Fruit fly (Drosophila melanogaster): ENCODE data around the gene CG7715.

Gene CG7715

DNA sequence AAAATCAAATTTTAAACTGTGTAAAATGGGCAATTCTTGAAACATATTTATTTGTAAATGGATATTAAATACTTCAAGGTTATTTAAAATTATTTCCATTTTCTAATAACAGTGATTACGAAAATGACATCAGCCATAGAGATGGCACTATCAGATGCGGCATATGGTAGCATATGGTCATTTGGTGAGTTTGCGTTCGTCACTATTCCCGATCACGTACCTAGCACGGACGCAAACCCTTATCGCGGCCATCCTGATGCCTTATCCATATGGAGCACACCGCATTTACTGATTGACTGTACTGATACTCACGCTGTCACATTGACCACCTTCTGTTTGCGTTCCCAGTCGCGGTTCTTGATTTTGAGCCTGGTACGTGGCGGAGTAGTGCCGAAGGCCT is 9.8 kb upstream of the CG7715 start:
- TF ChIP-seq foxo (GFP tag; optimal IDR thresholded peaks at IDR 0.05) (no peak), sage (GFP tag; optimal IDR thresholded peaks at IDR 0.05) (no peak), OdsH (GFP tag; optimal IDR thresholded peaks at IDR 0.05) (no peak)

DNA sequence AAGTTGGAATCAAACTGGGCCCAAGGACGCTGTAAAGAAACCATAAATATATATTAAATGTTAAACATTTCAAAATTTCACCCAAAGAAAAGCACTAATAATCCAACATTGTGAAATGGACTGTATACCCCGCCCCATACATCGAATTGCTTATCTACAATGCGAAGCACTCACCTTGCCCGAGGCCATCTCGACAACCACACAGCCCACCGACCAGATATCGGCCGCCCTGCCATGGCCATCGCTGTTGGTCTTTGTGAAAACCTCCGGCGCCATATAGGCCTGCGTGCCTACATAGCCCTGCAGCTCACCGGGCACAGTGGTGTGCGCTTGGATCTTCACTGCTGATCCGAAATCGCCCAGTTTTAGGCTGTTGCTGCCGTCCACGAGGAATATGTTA is 5.3 kb upstream of the CG7715 start:
- TF ChIP-seq sage (GFP tag; optimal IDR thresholded peaks at IDR 0.05) (no peak), Hnf4 (GFP tag; optimal IDR thresholded peaks at IDR 0.05) (no peak), brk (GFP tag; optimal IDR thresholded peaks at IDR 0.05) (no peak), HLH106 (tag; optimal IDR thresholded peaks at IDR 0.05) (no peak), CG9705 (GFP tag; optimal IDR thresholded peaks at IDR 0.05) (no peak), Mio (GFP tag; optimal IDR thresholded peaks at IDR 0.05) (no peak), Jra (GFP tag; optimal IDR thresholded peaks at IDR 0.05) (no peak), N (GFP tag; optimal IDR thresholded peaks at IDR 0.05) (no peak), woc (GFP tag; optimal IDR thresholded peaks at IDR 0.05) (no peak), Dfd (GFP tag; optimal IDR thresholded peaks at IDR 0.05) (no peak)

- TF ChIP-seq CG32264 (GFP tag; optimal IDR thresholded peaks at IDR 0.05) (no peak), CG9705 (GFP tag; optimal IDR thresholded peaks at IDR 0.05) (no peak), pan (optimal IDR thresholded peaks at IDR 0.05) (no peak), Mio (GFP tag; optimal IDR thresholded peaks at IDR 0.05) (no peak), psq (GFP tag; optimal IDR thresholded peaks at IDR 0.05) (no peak), lola (GFP tag; optimal IDR thresholded peaks at IDR 0.05) (no peak), h (GFP tag; optimal IDR thresholded peaks at IDR 0.05) (no peak), foxo (GFP tag; optimal IDR thresholded peaks at IDR 0.05) (no peak), brk (GFP tag; optimal IDR thresholded peaks at IDR 0.05) (no peak)
Measured at dm6 chr3R:18732381-18732780, 4.1 kb upstream of the CG7715 start, which contains the start of gene CG14302. TSS of gene CG14302 (plus strand) at chr3R:18732681.

- no peak for TF ChIP-seq fru (GFP tag; optimal IDR thresholded peaks at IDR 0.05)
- no peak for TF ChIP-seq h (GFP tag; optimal IDR thresholded peaks at IDR 0.05)
- no peak for TF ChIP-seq N (GFP tag; optimal IDR thresholded peaks at IDR 0.05)
- peak; percentile 16 for TF ChIP-seq Myc (optimal IDR thresholded peaks at IDR 0.05)
- no peak for TF ChIP-seq lola (GFP tag; optimal IDR thresholded peaks at IDR 0.05)
- no peak for TF ChIP-seq CG32264 (GFP tag; optimal IDR thresholded peaks at IDR 0.05)
- no peak for TF ChIP-seq pan (optimal IDR thresholded peaks at IDR 0.05)
- no peak for TF ChIP-seq usp (GFP tag; optimal IDR thresholded peaks at IDR 0.05)
Measured at dm6 chr3R:18731241-18731640, 3.0 kb upstream of the CG7715 start.

DNA sequence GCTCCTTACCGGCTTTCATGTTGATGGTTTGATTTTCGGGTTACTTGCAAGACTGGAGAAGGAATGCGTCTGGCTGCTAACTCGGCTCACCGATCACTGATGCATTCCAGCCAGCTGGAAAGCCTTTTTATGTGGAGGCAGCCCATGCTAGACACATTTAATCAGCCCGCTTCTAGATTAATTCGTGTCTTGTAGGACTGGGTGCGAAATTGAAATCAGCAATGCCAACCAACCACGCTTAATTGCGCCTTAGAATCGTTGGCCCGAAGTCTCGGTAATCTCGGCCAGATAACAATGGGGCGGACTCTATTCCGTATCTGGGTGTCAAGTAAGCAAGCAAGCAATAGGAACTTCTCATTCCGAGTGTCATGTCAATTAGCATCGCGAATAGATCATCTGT is 1.9 kb downstream of the CG7715 start, which contains the start of gene CG7714:
TSS of gene CG7714 (minus strand) at position 101 of the 400 bp plus-strand sequence.
- TF ChIP-seq Mio (GFP tag; optimal IDR thresholded peaks at IDR 0.05) (no peak), lola (GFP tag; optimal IDR thresholded peaks at IDR 0.05) (no peak), CrebA (GFP tag; optimal IDR thresholded peaks at IDR 0.05; ENCODE audit: borderline replicate concordance) (no peak), brk (GFP tag; optimal IDR thresholded peaks at IDR 0.05) (no peak), rgr (GFP tag; optimal IDR thresholded peaks at IDR 0.05) (no peak), Hr83 (GFP tag; optimal IDR thresholded peaks at IDR 0.05; ENCODE audit: poor library complexity, severe bottlenecking) (no peak), Sp1 (GFP tag; optimal IDR thresholded peaks at IDR 0.05) (no peak), ey (GFP tag; optimal IDR thresholded peaks at IDR 0.05) (no peak), fru (GFP tag; optimal IDR thresholded peaks at IDR 0.05) (no peak), foxo (GFP tag; optimal IDR thresholded peaks at IDR 0.05) (no peak), jim (GFP tag; optimal IDR thresholded peaks at IDR 0.05) (no peak), usp (GFP tag; optimal IDR thresholded peaks at IDR 0.05) (no peak), Hr78 (GFP tag; optimal IDR thresholded peaks at IDR 0.05) (no peak), psq (GFP tag; optimal IDR thresholded peaks at IDR 0.05) (no peak), OdsH (GFP tag; optimal IDR thresholded peaks at IDR 0.05) (no peak), br (GFP tag; optimal IDR thresholded peaks at IDR 0.05) (no peak)

DNA sequence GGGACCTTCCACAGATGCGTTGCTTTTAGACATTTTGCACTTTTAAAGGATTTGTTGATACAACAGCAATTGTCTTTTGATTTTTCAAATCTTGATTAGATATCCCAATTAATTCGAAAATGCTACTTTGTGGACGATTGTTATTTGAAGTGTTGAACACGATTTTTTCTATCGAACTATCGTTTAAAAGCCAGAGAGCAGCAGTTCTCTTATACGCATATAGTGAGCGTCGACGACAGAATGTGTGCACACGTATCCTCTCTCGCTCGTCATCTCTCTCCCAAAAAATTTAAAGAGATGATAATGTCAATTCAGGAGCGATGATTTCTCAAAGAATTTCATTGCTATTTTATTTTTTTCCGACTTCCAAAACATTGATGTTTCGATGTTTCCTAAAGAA is 5.8 kb downstream of the CG7715 start, which contains the start of gene CG34283:
TSS of gene CG34283 (minus strand) at position 101 of the 400 bp plus-strand sequence.
- TF ChIP-seq Jra (GFP tag; optimal IDR thresholded peaks at IDR 0.05) (no peak), HLH106 (tag; optimal IDR thresholded peaks at IDR 0.05) (no peak), CG9705 (GFP tag; optimal IDR thresholded peaks at IDR 0.05) (no peak), tai (GFP tag; optimal IDR thresholded peaks at IDR 0.05) (no peak), Hnf4 (GFP tag; optimal IDR thresholded peaks at IDR 0.05) (no peak), Abd-B (GFP tag; optimal IDR thresholded peaks at IDR 0.05) (no peak), pan (optimal IDR thresholded peaks at IDR 0.05) (no peak), foxo (GFP tag; optimal IDR thresholded peaks at IDR 0.05) (no peak), CG32264 (GFP tag; optimal IDR thresholded peaks at IDR 0.05) (no peak), Dif (GFP tag; optimal IDR thresholded peaks at IDR 0.05; ENCODE audit: partially characterized antibody) (no peak), Myc (optimal IDR thresholded peaks at IDR 0.05) (no peak), br (GFP tag; optimal IDR thresholded peaks at IDR 0.05) (no peak), sage (GFP tag; optimal IDR thresholded peaks at IDR 0.05) (no peak), jim (GFP tag; optimal IDR thresholded peaks at IDR 0.05) (no peak), lola (GFP tag; optimal IDR thresholded peaks at IDR 0.05) (no peak), brk (GFP tag; optimal IDR thresholded peaks at IDR 0.05) (no peak), fru (GFP tag; optimal IDR thresholded peaks at IDR 0.05) (no peak)

Measured in whole organism, wandering third instar larva.